Fruit fly (Drosophila melanogaster) whole organism, embryonic: ENCODE data around the gene CG10211.

Experiments used
- Bgb ChIP-seq: fragments of 200-800 bp; sonication (Bioruptor generic); IDR thresholded peaks from 2 replicates; pipeline ENCODE4 v1.3.6; 2022; ENCODE audit warnings: missing biosample characterization, missing genetic modification characterization; ENCODE audit not compliant: partially characterized antibody
- CG11398 ChIP-seq: fragments of 200-800 bp; sonication (Bioruptor generic); optimal IDR thresholded peaks from 2 replicates; lab custom pipeline; 2016; ENCODE audit warnings: missing biosample characterization, missing genetic modification characterization
- CG11456 ChIP-seq: fragments of 200-800 bp; sonication (Bioruptor generic); IDR thresholded peaks from 3 replicates; pipeline ENCODE4 v1.3.6; 2022; ENCODE audit warnings: missing biosample characterization, missing genetic modification characterization
- CG11560 ChIP-seq: fragments of 200-800 bp; sonication (Bioruptor generic); IDR thresholded peaks from 3 replicates; pipeline ENCODE4 v1.3.6; 2022; ENCODE audit warnings: missing biosample characterization, missing genetic modification characterization
- CG11696 ChIP-seq: fragments of 200-800 bp; sonication (Bioruptor generic); IDR thresholded peaks from 2 replicates; pipeline ENCODE4 v1.3.6; 2022; ENCODE audit warnings: missing biosample characterization, missing genetic modification characterization
- CG12071 ChIP-seq: fragments of 200-800 bp; sonication (Bioruptor generic); optimal IDR thresholded peaks from 3 replicates; lab custom pipeline; 2018; ENCODE audit warnings: missing biosample characterization, mild to moderate bottlenecking, missing genetic modification characterization
- CG13775 ChIP-seq: fragments of 200-800 bp; sonication (Bioruptor generic); optimal IDR thresholded peaks from 3 replicates; lab custom pipeline; 2017; ENCODE audit warnings: missing biosample characterization, mild to moderate bottlenecking, missing genetic modification characterization
- CG1602 ChIP-seq: fragments of 200-800 bp; sonication (Bioruptor generic); optimal IDR thresholded peaks from 3 replicates; lab custom pipeline; 2016; ENCODE audit warnings: missing biosample characterization, missing genetic modification characterization
- CG1647 ChIP-seq: fragments of 200-800 bp; sonication (Bioruptor generic); optimal IDR thresholded peaks from 3 replicates; lab custom pipeline; 2016; ENCODE audit warnings: missing biosample characterization, missing genetic modification characterization
- CG17359 ChIP-seq: fragments of 200-800 bp; sonication (Bioruptor generic); optimal IDR thresholded peaks from 3 replicates; lab custom pipeline; 2018; ENCODE audit warnings: missing biosample characterization, mild to moderate bottlenecking, missing genetic modification characterization, moderate library complexity
- CG3065 ChIP-seq: fragments of 200-800 bp; sonication (Bioruptor generic); optimal IDR thresholded peaks from 2 replicates; lab custom pipeline; 2016; ENCODE audit warnings: missing biosample characterization, missing genetic modification characterization
- CG33557 ChIP-seq: fragments of 200-800 bp; sonication (Bioruptor generic); optimal IDR thresholded peaks from 2 replicates; lab custom pipeline; 2019; ENCODE audit warnings: missing biosample characterization, mild to moderate bottlenecking, missing genetic modification characterization, moderate library complexity
- CG3995 ChIP-seq: fragments of 200-800 bp; sonication (Bioruptor generic); optimal IDR thresholded peaks from 3 replicates; lab custom pipeline; 2016; ENCODE audit warnings: missing biosample characterization, missing genetic modification characterization
- CG7372 ChIP-seq: fragments of 200-800 bp; sonication (Bioruptor generic); IDR thresholded peaks from 2 replicates; pipeline ENCODE4 v1.3.6; 2022; ENCODE audit warnings: missing biosample characterization, missing genetic modification characterization
- D ChIP-seq, 2 experiments: fragments of 200-800 bp in 1 of 2; fragments of >200 bp in 1 of 2; sonication (Bioruptor generic) in 1 of 2; optimal IDR thresholded peaks; 2 replicates in 1 of 2; 3 replicates in 1 of 2; lab custom pipeline; 2017; ENCODE audit warnings: mild to moderate bottlenecking in 1 of 2, missing biosample characterization in 1 of 2, missing genetic modification characterization in 1 of 2, missing genetic modification reagents in 1 of 2
- D19B ChIP-seq: fragments of 200-800 bp; sonication (Bioruptor generic); optimal IDR thresholded peaks from 2 replicates; lab custom pipeline; 2017; ENCODE audit warnings: missing biosample characterization, mild to moderate bottlenecking, missing genetic modification characterization
- Deaf1 ChIP-seq: fragments of 200-800 bp; optimal IDR thresholded peaks from 3 replicates; lab custom pipeline; 2019; ENCODE audit warnings: missing biosample characterization, mild to moderate bottlenecking, missing genetic modification characterization, moderate library complexity
- Dip2 ChIP-seq: fragments of 200-800 bp; sonication (Bioruptor generic); IDR thresholded peaks from 2 replicates; pipeline ENCODE4 v1.3.6; 2022; ENCODE audit warnings: missing biosample characterization, missing genetic modification characterization
- Dip3 ChIP-seq: fragments of 200-800 bp; sonication (Bioruptor generic); optimal IDR thresholded peaks from 3 replicates; lab custom pipeline; 2016; ENCODE audit warnings: missing biosample characterization, missing genetic modification characterization
- Drgx ChIP-seq: fragments of 200-800 bp; sonication (Bioruptor generic); IDR thresholded peaks from 2 replicates; pipeline ENCODE4 v1.3.6; 2022; ENCODE audit warnings: missing biosample characterization, missing genetic modification characterization
- HLH4C ChIP-seq: fragments of 200-800 bp; sonication (Bioruptor generic); IDR thresholded peaks from 3 replicates; pipeline ENCODE4 v1.3.6; 2022; ENCODE audit warnings: missing biosample characterization, missing genetic modification characterization; ENCODE audit not compliant: partially characterized antibody
- HmgZ ChIP-seq: fragments of 200-800 bp; sonication (Bioruptor generic); optimal IDR thresholded peaks from 2 replicates; lab custom pipeline; 2018; ENCODE audit warnings: missing biosample characterization, mild to moderate bottlenecking, missing genetic modification characterization
- Hr78 ChIP-seq, 2 experiments: fragments of 200-800 bp in 1 of 2; fragments of >200 bp in 1 of 2; sonication (Bioruptor generic) in 1 of 2; optimal IDR thresholded peaks; 2 replicates each; lab custom pipeline; 2017 to 2019; ENCODE audit warnings: missing biosample characterization in 2 of 2, missing genetic modification characterization in 2 of 2, mild to moderate bottlenecking in 1 of 2, moderate library complexity in 1 of 2
- Mes4 ChIP-seq: fragments of 200-800 bp; sonication (Bioruptor generic); optimal IDR thresholded peaks from 2 replicates; lab custom pipeline; 2016; ENCODE audit warnings: missing biosample characterization, missing genetic modification characterization
- Pdp1 ChIP-seq, 2 experiments: fragments of 200-800 bp; sonication (Bioruptor generic); optimal IDR thresholded peaks; 3 replicates each; lab custom pipeline; 2016; ENCODE audit warnings: missing biosample characterization in 2 of 2, missing genetic modification characterization in 2 of 2, mild to moderate bottlenecking in 1 of 2, moderate library complexity in 1 of 2
- Sin3A ChIP-seq: fragments of >200 bp; optimal IDR thresholded peaks from 2 replicates; lab custom pipeline; 2018
- chif ChIP-seq, 2 experiments: fragments of 200-800 bp; sonication (Bioruptor generic); optimal IDR thresholded peaks; 3 replicates each; lab custom pipeline; 2016; ENCODE audit warnings: missing biosample characterization in 2 of 2, missing genetic modification characterization in 2 of 2
- croc ChIP-seq: fragments of 200-800 bp; sonication (Bioruptor generic); conservative IDR thresholded peaks from 3 replicates; pipeline ENCODE4 v1.3.6; 2022; ENCODE audit warnings: missing biosample characterization, missing genetic modification characterization
- danr ChIP-seq: fragments of 200-800 bp; sonication (Bioruptor generic); IDR thresholded peaks from 2 replicates; pipeline ENCODE4 v1.3.6; 2022; ENCODE audit warnings: missing biosample characterization, missing genetic modification characterization
- dmrt99B ChIP-seq: fragments of 200-800 bp; sonication (Bioruptor generic); optimal IDR thresholded peaks from 2 replicates; lab custom pipeline; 2018; ENCODE audit warnings: missing biosample characterization, mild to moderate bottlenecking, missing genetic modification characterization, moderate library complexity
- esg ChIP-seq: fragments of 200-800 bp; sonication (Bioruptor generic); conservative IDR thresholded peaks from 2 replicates; pipeline ENCODE4 v1.3.6; 2022; ENCODE audit warnings: missing biosample characterization, missing genetic modification characterization
- exex ChIP-seq: fragments of 200-800 bp; sonication (Bioruptor generic); optimal IDR thresholded peaks from 4 replicates; lab custom pipeline; 2018; ENCODE audit warnings: missing biosample characterization, mild to moderate bottlenecking, missing genetic modification characterization, moderate library complexity
- eyg ChIP-seq: fragments of 200-800 bp; sonication (Bioruptor generic); optimal IDR thresholded peaks from 3 replicates; lab custom pipeline; 2016; ENCODE audit warnings: missing biosample characterization, missing genetic modification characterization
- gcm2 ChIP-seq: fragments of 200-800 bp; sonication (Bioruptor generic); optimal IDR thresholded peaks from 2 replicates; lab custom pipeline; 2016; ENCODE audit warnings: missing biosample characterization, missing genetic modification characterization
- gro ChIP-seq: fragments of 200-800 bp; sonication (Bioruptor generic); optimal IDR thresholded peaks from 2 replicates; lab custom pipeline; 2016; ENCODE audit warnings: missing biosample characterization, missing genetic modification characterization
- hkb ChIP-seq, 2 experiments: fragments of 200-800 bp in 1 of 2; fragments of >200 bp in 1 of 2; sonication (Bioruptor generic) in 1 of 2; IDR thresholded peaks in 1 of 2; optimal IDR thresholded peaks in 1 of 2; 2 replicates each; pipeline versions ENCODE4 v1.3.6 to Lab custom; 2017 to 2022; ENCODE audit warnings: missing biosample characterization in 1 of 2, missing genetic modification characterization in 1 of 2
- klu ChIP-seq: fragments of 200-800 bp; sonication (Bioruptor generic); IDR thresholded peaks from 2 replicates; pipeline ENCODE4 v1.3.6; 2022; ENCODE audit warnings: missing biosample characterization, missing genetic modification characterization
- kni ChIP-seq: fragments of 200-800 bp; sonication (Bioruptor generic); optimal IDR thresholded peaks from 3 replicates; lab custom pipeline; 2017; ENCODE audit warnings: mild to moderate bottlenecking, missing biosample characterization, missing genetic modification reagents, missing genetic modification characterization
- nerfin-2 ChIP-seq: fragments of 200-800 bp; sonication (Bioruptor generic); IDR thresholded peaks from 2 replicates; pipeline ENCODE4 v1.3.6; 2022; ENCODE audit warnings: missing biosample characterization, missing genetic modification characterization; ENCODE audit not compliant: partially characterized antibody
- onecut ChIP-seq: fragments of 200-800 bp; sonication (Bioruptor generic); IDR thresholded peaks from 2 replicates; pipeline ENCODE4 v1.3.6; 2022; ENCODE audit warnings: missing biosample characterization, missing genetic modification characterization
- otp ChIP-seq: fragments of 200-800 bp; sonication (Bioruptor generic); IDR thresholded peaks from 3 replicates; pipeline ENCODE4, ENCODE4 v1.3.6; 2022; ENCODE audit warnings: missing biosample characterization, missing genetic modification characterization
- peb ChIP-seq: fragments of 200-800 bp; sonication (Bioruptor generic); IDR thresholded peaks from 2 replicates; pipeline ENCODE4 v1.3.6; 2022; ENCODE audit warnings: missing biosample characterization, missing genetic modification characterization
- pita ChIP-seq: fragments of 200-800 bp; sonication (Bioruptor generic); optimal IDR thresholded peaks from 2 replicates; lab custom pipeline; 2017; ENCODE audit warnings: missing biosample characterization, mild to moderate bottlenecking, missing genetic modification characterization
- prd ChIP-seq, 3 experiments: fragments of >200 bp in 2 of 3; fragments of 200-800 bp in 1 of 3; sonication (Bioruptor generic) in 1 of 3; optimal IDR thresholded peaks in 2 of 3; IDR thresholded peaks in 1 of 3; 2 replicates in 2 of 3; 3 replicates in 1 of 3; pipeline versions ENCODE4 v1.3.6 to Lab custom; 2017 to 2022; ENCODE audit warnings: missing biosample characterization in 1 of 3, missing genetic modification characterization in 1 of 3
- slbo ChIP-seq: fragments of 200-800 bp; sonication (Bioruptor generic); IDR thresholded peaks from 2 replicates; pipeline ENCODE4 v1.3.6; 2022; ENCODE audit warnings: missing biosample characterization, missing genetic modification characterization
- ttk ChIP-seq: fragments of 200-800 bp; sonication (Bioruptor generic); IDR thresholded peaks from 2 replicates; pipeline ENCODE4 v2.1.2; 2022; ENCODE audit warnings: missing biosample characterization, missing genetic modification characterization
- usp ChIP-seq: fragments of >200 bp; optimal IDR thresholded peaks from 2 replicates; lab custom pipeline; 2017; ENCODE audit warnings: missing biosample characterization, missing genetic modification characterization
- wor ChIP-seq: fragments of 200-800 bp; sonication (Bioruptor generic); IDR thresholded peaks from 2 replicates; pipeline ENCODE4 v1.3.6; 2022; ENCODE audit warnings: missing biosample characterization, missing genetic modification characterization
- zfh2 ChIP-seq: fragments of 200-800 bp; sonication (Bioruptor generic); optimal IDR thresholded peaks from 2 replicates; lab custom pipeline; 2016; ENCODE audit warnings: missing biosample characterization, missing genetic modification characterization

The CG10211 gene

dm6 chr2L:18484382-18485050 is 32.8 kb upstream of the CG10211 start, which contains the start of gene CG10283 (continued):
- TF ChIP-seq onecut (GFP tag; lab: Robert Waterston, UW) (peak; percentile 49; the same call in 1 of the 2 replicates), Sin3A (lab: Kevin White, UChicago) (no peak), nerfin-2 (no peak), wor (no peak), hkb (optimal IDR thresholded peaks at IDR 0.05; lab: Kevin White, UChicago) (no peak), hkb (GFP tag; IDR thresholded peaks at IDR 0.05; lab: Robert Waterston, UW) (peak; percentile 43; the same call in 1 of the 2 replicates), HmgZ (tag; lab: Kevin White, UChicago) (peak; percentile 7), Deaf1 (tag; lab: Kevin White, UChicago) (peak; percentile 26), Hr78 (GFP tag; optimal IDR thresholded peaks at IDR 0.05; lab: Kevin White, UChicago) (no peak), CG1602 (GFP tag; lab: Kevin White, UChicago) (peak; percentile 37), zfh2 (peak; percentile 8), Mes4 (GFP tag; lab: Kevin White, UChicago) (no peak), CG11456 (GFP tag; lab: Robert Waterston, UW) (no peak), CG12071 (GFP tag; lab: Kevin White, UChicago) (peak; percentile 37), dmrt99B (tag; lab: Kevin White, UChicago) (peak; percentile 26), gcm2 (GFP tag; lab: Kevin White, UChicago) (no peak), usp (GFP tag; lab: Kevin White, UChicago) (no peak), otp (no peak), prd (optimal IDR thresholded peaks at IDR 0.05; lab: Kevin White, UChicago) (no peak), prd (GFP tag; IDR thresholded peaks at IDR 0.05; lab: Robert Waterston, UW) (0 out of 3 replicates have a peak, but pooled peaks have one; percentile 16), slbo (GFP tag; lab: Robert Waterston, UW) (peak; percentile 75), Bgb (GFP tag; lab: Robert Waterston, UW) (no peak), CG11696 (no peak), CG7372 (GFP tag; lab: Robert Waterston, UW) (no peak), gro (GFP tag; lab: Kevin White, UChicago) (no peak), D19B (GFP tag; lab: Kevin White, UChicago) (no peak), Dip3 (no peak), CG13775 (GFP tag; lab: Kevin White, UChicago) (peak; percentile 21), CG11560 (tag; lab: Robert Waterston, UW) (no peak), CG33557 (no peak), peb (GFP tag; lab: Robert Waterston, UW) (no peak), pita (GFP tag; lab: Kevin White, UChicago) (peak; percentile 85), croc (GFP tag; lab: Robert Waterston, UW) (no peak), kni (GFP tag; lab: Kevin White, UChicago) (peak; percentile 9), esg (GFP tag; lab: Robert Waterston, UW) (no peak), ttk (GFP tag; lab: Robert Waterston, UW) (no peak), klu (GFP tag; lab: Robert Waterston, UW) (no peak; the same call in 1 of the 2 replicates), Drgx (GFP tag; lab: Robert Waterston, UW) (no peak), danr (GFP tag; lab: Robert Waterston, UW) (no peak), CG1647 (no peak), CG3995 (GFP tag; lab: Kevin White, UChicago) (no peak), chif (GFP tag; optimal IDR thresholded peaks at IDR 0.05; lab: Kevin White, UChicago) (no peak), eyg (GFP tag; lab: Kevin White, UChicago) (no peak), CG11398 (GFP tag; lab: Kevin White, UChicago) (no peak), D (optimal IDR thresholded peaks at IDR 0.05; lab: Kevin White, UChicago) (no peak), D (GFP tag; optimal IDR thresholded peaks at IDR 0.05; lab: Kevin White, UChicago) (no peak), HLH4C (GFP tag; lab: Robert Waterston, UW) (no peak), exex (tag; lab: Kevin White, UChicago) (no peak), Pdp1 (GFP tag; optimal IDR thresholded peaks at IDR 0.05; lab: Kevin White, UChicago) (peak in 1 of 2 experiments; percentile 11), CG3065 (GFP tag; lab: Kevin White, UChicago) (no peak), Dip2 (no peak), CG17359 (tag; lab: Kevin White, UChicago) (no peak)
